Worm (Caenorhabditis elegans) whole organism, midembryonic: ENCODE results near the gene Y43F4B.10.

Experiments used
- T22C8.4 ChIP-seq: fragments of 200-800 bp; sonication (Bioruptor generic); IDR thresholded peaks from 2 replicates; pipeline ENCODE4 v1.3.6; 2022; ENCODE audit warnings: missing genetic modification characterization, missing compliant biosample characterization
- cog-1 ChIP-seq: sonication (generic microtip); optimal IDR thresholded peaks from 2 replicates; lab custom pipeline; 2016; ENCODE audit warnings: missing genetic modification characterization, missing compliant biosample characterization
- flt-1 ChIP-seq: fragments of 200-800 bp; sonication (Bioruptor generic); IDR thresholded peaks from 2 replicates; pipeline ENCODE4 v1.3.6; 2022; ENCODE audit warnings: missing genetic modification characterization, missing compliant biosample characterization
- klf-2 ChIP-seq: fragments of 200-800 bp; sonication (Bioruptor generic); conservative IDR thresholded peaks from 2 replicates; pipeline ENCODE4 v1.3.6; 2022; ENCODE audit warnings: missing genetic modification reagents, missing genetic modification characterization, missing compliant biosample characterization
- med-1 ChIP-seq: sonication (generic microtip); optimal IDR thresholded peaks from 2 replicates; lab custom pipeline; 2017; ENCODE audit warnings: missing genetic modification characterization, mild to moderate bottlenecking, missing compliant biosample characterization, antibody characterized with exemption, missing genetic modification reagents; ENCODE audit not compliant: insufficient read depth
- ref-1 ChIP-seq: fragments of 200-800 bp; sonication (Bioruptor generic); conservative IDR thresholded peaks from 2 replicates; pipeline ENCODE4 v1.3.6; 2022; ENCODE audit warnings: missing genetic modification reagents, missing genetic modification characterization, missing compliant biosample characterization
- tab-1 ChIP-seq: fragments of 200-800 bp; sonication (Bioruptor generic); IDR thresholded peaks from 2 replicates; pipeline ENCODE4 v1.3.6; 2022; ENCODE audit warnings: missing genetic modification characterization, missing compliant biosample characterization
- ztf-23 ChIP-seq: fragments of 200-800 bp; sonication (Bioruptor generic); IDR thresholded peaks from 2 replicates; pipeline ENCODE4 v1.3.6; 2022; ENCODE audit warnings: missing genetic modification reagents, missing genetic modification characterization, missing compliant biosample characterization
- ztf-29 ChIP-seq: fragments of 200-800 bp; sonication (Bioruptor generic); IDR thresholded peaks from 2 replicates; pipeline ENCODE4 v1.3.6; 2022; ENCODE audit warnings: missing genetic modification reagents, missing genetic modification characterization, missing compliant biosample characterization

Gene Y43F4B.10

ce11 chrIII:13310552-13310951, 3.3 kb upstream of the Y43F4B.10 start:
- TF ChIP-seq ztf-23 (GFP tag; lab: Robert Waterston, UW) (no peak), T22C8.4 (GFP tag; lab: Robert Waterston, UW) (no peak), cog-1 (tag; lab: Kevin White, UChicago) (no peak), klf-2 (GFP tag; lab: Robert Waterston, UW) (no peak), tab-1 (GFP tag; lab: Robert Waterston, UW) (no peak), med-1 (GFP tag; lab: Kevin White, UChicago) (no peak), ztf-29 (GFP tag; lab: Robert Waterston, UW) (no peak), ref-1 (no peak)

- no peak for TF ChIP-seq tab-1 (GFP tag; lab: Robert Waterston, UW)
- no peak for TF ChIP-seq klf-2 (GFP tag; lab: Robert Waterston, UW)
- no peak for TF ChIP-seq med-1 (GFP tag; lab: Kevin White, UChicago)
- TF ChIP-seq ref-1: no peak
- TF ChIP-seq flt-1 (GFP tag; lab: Robert Waterston, UW): no peak
- TF ChIP-seq T22C8.4 (GFP tag; lab: Robert Waterston, UW): no peak
- no peak for TF ChIP-seq ztf-23 (GFP tag; lab: Robert Waterston, UW)
- TF ChIP-seq cog-1 (tag; lab: Kevin White, UChicago): no peak
- no peak for TF ChIP-seq ztf-29 (GFP tag; lab: Robert Waterston, UW)
These were observed 768 bp downstream of the Y43F4B.10 start for ce11 chrIII:13314636-13315035.

ce11 chrIII:13315071-13315470, 1.2 kb downstream of the Y43F4B.10 start, which contains the start of gene dph-7:
TSS of gene dph-7 (plus strand) at chrIII:13315123.
- TF ChIP-seq cog-1 (tag; lab: Kevin White, UChicago) (no peak), ref-1 (no peak), T22C8.4 (GFP tag; lab: Robert Waterston, UW) (no peak), ztf-23 (GFP tag; lab: Robert Waterston, UW) (no peak), flt-1 (GFP tag; lab: Robert Waterston, UW) (no peak), ztf-29 (GFP tag; lab: Robert Waterston, UW) (no peak), med-1 (GFP tag; lab: Kevin White, UChicago) (no peak), tab-1 (GFP tag; lab: Robert Waterston, UW) (no peak), klf-2 (GFP tag; lab: Robert Waterston, UW) (no peak)

ce11 chrIII:13316935-13317334, 3.1 kb downstream of the Y43F4B.10 start:
- TF ChIP-seq ref-1 (no peak), T22C8.4 (GFP tag; lab: Robert Waterston, UW) (no peak), klf-2 (GFP tag; lab: Robert Waterston, UW) (no peak), flt-1 (GFP tag; lab: Robert Waterston, UW) (no peak), med-1 (GFP tag; lab: Kevin White, UChicago) (no peak), ztf-29 (GFP tag; lab: Robert Waterston, UW) (no peak), tab-1 (GFP tag; lab: Robert Waterston, UW) (no peak), ztf-23 (GFP tag; lab: Robert Waterston, UW) (no peak), cog-1 (tag; lab: Kevin White, UChicago) (no peak)

- TF ChIP-seq flt-1 (GFP tag; lab: Robert Waterston, UW) (no peak), T22C8.4 (GFP tag; lab: Robert Waterston, UW) (no peak), ztf-23 (GFP tag; lab: Robert Waterston, UW) (no peak), cog-1 (tag; lab: Kevin White, UChicago) (no peak), ref-1 (no peak), tab-1 (GFP tag; lab: Robert Waterston, UW) (no peak), med-1 (GFP tag; lab: Kevin White, UChicago) (no peak), ztf-29 (GFP tag; lab: Robert Waterston, UW) (no peak), klf-2 (GFP tag; lab: Robert Waterston, UW) (no peak)
These were observed 3.6 kb downstream of the Y43F4B.10 start for ce11 chrIII:13317383-13317911.

- TF ChIP-seq tab-1 (GFP tag; lab: Robert Waterston, UW) (no peak), T22C8.4 (GFP tag; lab: Robert Waterston, UW) (no peak), cog-1 (tag; lab: Kevin White, UChicago) (no peak), ztf-23 (GFP tag; lab: Robert Waterston, UW) (no peak), klf-2 (GFP tag; lab: Robert Waterston, UW) (no peak), ref-1 (no peak), ztf-29 (GFP tag; lab: Robert Waterston, UW) (no peak), med-1 (GFP tag; lab: Kevin White, UChicago) (no peak), flt-1 (GFP tag; lab: Robert Waterston, UW) (no peak)
These were observed 8.7 kb downstream of the Y43F4B.10 start, which contains the start of gene F53A2.11 for ce11 chrIII:13322578-13322977. TSS of gene F53A2.11 (minus strand) at chrIII:13322678.

- TF ChIP-seq ztf-29 (GFP tag; lab: Robert Waterston, UW): no peak
These were observed 10.9 kb downstream of the Y43F4B.10 start, which contains the start of gene F53A2.1 for ce11 chrIII:13324739-13325138. TSS of gene F53A2.1 (minus strand) at chrIII:13324839.

- TF ChIP-seq tab-1 (GFP tag; lab: Robert Waterston, UW): no peak
- TF ChIP-seq flt-1 (GFP tag; lab: Robert Waterston, UW): no peak
- TF ChIP-seq ztf-23 (GFP tag; lab: Robert Waterston, UW): no peak
- no peak for TF ChIP-seq cog-1 (tag; lab: Kevin White, UChicago)
- no peak for TF ChIP-seq T22C8.4 (GFP tag; lab: Robert Waterston, UW)
- TF ChIP-seq ref-1: no peak
- TF ChIP-seq med-1 (GFP tag; lab: Kevin White, UChicago): no peak
- TF ChIP-seq ztf-29 (GFP tag; lab: Robert Waterston, UW): no peak
- no peak for TF ChIP-seq klf-2 (GFP tag; lab: Robert Waterston, UW)
These were observed 15.0 kb downstream of the Y43F4B.10 start for ce11 chrIII:13328911-13329310.

ce11 chrIII:13333754-13334153, 19.9 kb downstream of the Y43F4B.10 start, which contains the start of gene sdz-20:
TSS of gene sdz-20 (plus strand) at chrIII:13334054.
- no peak for TF ChIP-seq cog-1 (tag; lab: Kevin White, UChicago)
- TF ChIP-seq ztf-23 (GFP tag; lab: Robert Waterston, UW): no peak
- no peak for TF ChIP-seq ref-1
- no peak for TF ChIP-seq klf-2 (GFP tag; lab: Robert Waterston, UW)
- no peak for TF ChIP-seq med-1 (GFP tag; lab: Kevin White, UChicago)
- no peak for TF ChIP-seq tab-1 (GFP tag; lab: Robert Waterston, UW)
- TF ChIP-seq ztf-29 (GFP tag; lab: Robert Waterston, UW): no peak
- no peak for TF ChIP-seq flt-1 (GFP tag; lab: Robert Waterston, UW)
- no peak for TF ChIP-seq T22C8.4 (GFP tag; lab: Robert Waterston, UW)
